Worm (Caenorhabditis elegans): ENCODE measurements around the gene R74.2.

ce11 chrIII:4209188-4209587 is 21.2 kb downstream of the R74.2 start, which contains the start of gene phlp-2:
- TF ChIP-seq ztf-29 (GFP tag; IDR thresholded peaks at IDR 0.05) (no peak), cog-1 (tag; optimal IDR thresholded peaks at IDR 0.05) (no peak)
